Fruit fly (Drosophila melanogaster) whole organism, embryonic: ENCODE measurements around the gene ftz-f1.

Experiments
- BEAF-32 ChIP-seq: fragments of 200-800 bp; sonication (Bioruptor generic); optimal IDR thresholded peaks from 3 replicates; lab custom pipeline; 2017; ENCODE audit warnings: missing biosample characterization, missing genetic modification characterization, mild to moderate bottlenecking, moderate library complexity, missing genetic modification reagents
- CG10267 ChIP-seq: fragments of 200-800 bp; sonication (Bioruptor generic); optimal IDR thresholded peaks from 2 replicates; lab custom pipeline; 2018; ENCODE audit warnings: missing biosample characterization, mild to moderate bottlenecking, missing genetic modification characterization, moderate library complexity
- CG10979 ChIP-seq: fragments of 200-800 bp; sonication (Bioruptor generic); optimal IDR thresholded peaks from 2 replicates; lab custom pipeline; 2018; ENCODE audit warnings: missing biosample characterization, mild to moderate bottlenecking, missing genetic modification characterization, moderate library complexity
- CG11093 ChIP-seq: fragments of 200-800 bp; sonication (Bioruptor generic); IDR thresholded peaks from 3 replicates; pipeline ENCODE4 v1.3.6; 2022; ENCODE audit warnings: missing biosample characterization, missing genetic modification characterization
- CG12391 ChIP-seq: fragments of 200-800 bp; sonication (Bioruptor generic); optimal IDR thresholded peaks from 3 replicates; lab custom pipeline; 2018; ENCODE audit warnings: missing biosample characterization, mild to moderate bottlenecking, missing genetic modification characterization, moderate library complexity
- CG12769 ChIP-seq: fragments of 200-800 bp; sonication (Bioruptor generic); optimal IDR thresholded peaks from 2 replicates; lab custom pipeline; 2019; ENCODE audit warnings: missing biosample characterization, mild to moderate bottlenecking, missing genetic modification characterization, moderate library complexity
- CG12942 ChIP-seq: fragments of 200-800 bp; sonication (Bioruptor generic); optimal IDR thresholded peaks from 3 replicates; lab custom pipeline; 2016; ENCODE audit warnings: missing biosample characterization, missing genetic modification characterization
- CG13296 ChIP-seq: fragments of 200-800 bp; sonication (Bioruptor generic); optimal IDR thresholded peaks from 3 replicates; lab custom pipeline; 2018; ENCODE audit warnings: missing biosample characterization, mild to moderate bottlenecking, missing genetic modification characterization
- CG13894 ChIP-seq: fragments of 200-800 bp; sonication (Bioruptor generic); optimal IDR thresholded peaks from 3 replicates; lab custom pipeline; 2018; ENCODE audit warnings: missing biosample characterization, mild to moderate bottlenecking, missing genetic modification characterization, moderate library complexity
- CG1603 ChIP-seq: fragments of 200-800 bp; sonication (Bioruptor generic); optimal IDR thresholded peaks from 2 replicates; lab custom pipeline; 2019; ENCODE audit warnings: missing biosample characterization, mild to moderate bottlenecking, missing genetic modification characterization, moderate library complexity
- CG2875 ChIP-seq: fragments of 200-800 bp; sonication (Bioruptor generic); optimal IDR thresholded peaks from 2 replicates; lab custom pipeline; 2017; ENCODE audit warnings: missing biosample characterization, mild to moderate bottlenecking, missing genetic modification characterization, missing genetic modification reagents
- CG30403 ChIP-seq: fragments of 200-800 bp; sonication (Bioruptor generic); optimal IDR thresholded peaks from 3 replicates; lab custom pipeline; 2016; ENCODE audit warnings: missing biosample characterization, missing genetic modification characterization
- CG31388 ChIP-seq: fragments of 200-800 bp; sonication (Bioruptor generic); optimal IDR thresholded peaks from 2 replicates; lab custom pipeline; 2016; ENCODE audit warnings: missing biosample characterization, missing genetic modification characterization
- CG32532 ChIP-seq: fragments of 200-800 bp; sonication (Bioruptor generic); IDR thresholded peaks from 2 replicates; pipeline ENCODE4 v1.3.6; 2022; ENCODE audit warnings: missing biosample characterization, missing genetic modification characterization
- CG34376 ChIP-seq: fragments of 200-800 bp; sonication (Bioruptor generic); optimal IDR thresholded peaks from 2 replicates; lab custom pipeline; 2018; ENCODE audit warnings: missing biosample characterization, mild to moderate bottlenecking, missing genetic modification characterization
- CG4424 ChIP-seq: fragments of 200-800 bp; sonication (Bioruptor generic); optimal IDR thresholded peaks from 3 replicates; lab custom pipeline; 2016; ENCODE audit warnings: missing biosample characterization, missing genetic modification characterization
- CG4820 ChIP-seq: fragments of 200-800 bp; sonication (Bioruptor generic); optimal IDR thresholded peaks from 3 replicates; lab custom pipeline; 2016; ENCODE audit warnings: missing biosample characterization, missing genetic modification characterization
- CG5180 ChIP-seq: fragments of 200-800 bp; sonication (Bioruptor generic); optimal IDR thresholded peaks from 3 replicates; lab custom pipeline; 2017; ENCODE audit warnings: missing biosample characterization, missing genetic modification characterization, mild to moderate bottlenecking, moderate library complexity, missing genetic modification reagents
- CG6175 ChIP-seq: fragments of 200-800 bp; sonication (Bioruptor generic); IDR thresholded peaks from 3 replicates; pipeline ENCODE4 v1.3.6; 2022; ENCODE audit warnings: missing biosample characterization, missing genetic modification characterization
- CG7786 ChIP-seq: fragments of 200-800 bp; sonication (Bioruptor generic); optimal IDR thresholded peaks from 2 replicates; lab custom pipeline; 2016; ENCODE audit warnings: missing biosample characterization, missing genetic modification characterization
- CG8924 ChIP-seq: fragments of 200-800 bp; optimal IDR thresholded peaks from 3 replicates; lab custom pipeline; 2019; ENCODE audit warnings: missing biosample characterization, mild to moderate bottlenecking, missing genetic modification characterization, moderate library complexity
- CG9609 ChIP-seq: fragments of 200-800 bp; sonication (Bioruptor generic); optimal IDR thresholded peaks from 3 replicates; lab custom pipeline; 2016; ENCODE audit warnings: missing biosample characterization, missing genetic modification characterization
- Chrac-16 ChIP-seq: fragments of 200-800 bp; sonication (Bioruptor generic); optimal IDR thresholded peaks from 3 replicates; lab custom pipeline; 2016; ENCODE audit warnings: missing biosample characterization, missing genetic modification characterization
- Deaf1 ChIP-seq: fragments of 200-800 bp; optimal IDR thresholded peaks from 3 replicates; lab custom pipeline; 2019; ENCODE audit warnings: missing biosample characterization, mild to moderate bottlenecking, missing genetic modification characterization, moderate library complexity
- Dip3 ChIP-seq: fragments of 200-800 bp; sonication (Bioruptor generic); optimal IDR thresholded peaks from 3 replicates; lab custom pipeline; 2016; ENCODE audit warnings: missing biosample characterization, missing genetic modification characterization
- HmgD ChIP-seq: fragments of 200-800 bp; sonication (Bioruptor generic); optimal IDR thresholded peaks from 3 replicates; lab custom pipeline; 2016; ENCODE audit warnings: missing biosample characterization, missing genetic modification characterization
- Med ChIP-seq: fragments of 200-800 bp; sonication (Bioruptor generic); peaks from one replicate; lab custom pipeline; 2016; ENCODE audit warnings: missing biosample characterization, missing genetic modification characterization, mild to moderate bottlenecking, inconsistent platforms, moderate library complexity
- Pdp1 ChIP-seq, 2 experiments: fragments of 200-800 bp; sonication (Bioruptor generic); optimal IDR thresholded peaks; 3 replicates each; lab custom pipeline; 2016; ENCODE audit warnings: missing biosample characterization in 2 of 2, missing genetic modification characterization in 2 of 2, mild to moderate bottlenecking in 1 of 2, moderate library complexity in 1 of 2
- Sry-δ ChIP-seq: fragments of 200-800 bp; sonication (Bioruptor generic); optimal IDR thresholded peaks from 2 replicates; lab custom pipeline; 2016; ENCODE audit warnings: missing biosample characterization, missing genetic modification characterization
- Ssrp ChIP-seq: fragments of 200-800 bp; sonication (Bioruptor generic); optimal IDR thresholded peaks from 2 replicates; lab custom pipeline; 2018; ENCODE audit warnings: missing biosample characterization, mild to moderate bottlenecking, missing genetic modification characterization, moderate library complexity
- az2 ChIP-seq: fragments of 200-800 bp; sonication (Bioruptor generic); optimal IDR thresholded peaks from 3 replicates; lab custom pipeline; 2016; ENCODE audit warnings: missing biosample characterization, missing genetic modification characterization
- bsh ChIP-seq, 2 experiments: fragments of 200-800 bp; sonication (Bioruptor generic); optimal IDR thresholded peaks; 2 replicates each; lab custom pipeline; 2017 to 2018; ENCODE audit warnings: mild to moderate bottlenecking in 2 of 2, missing biosample characterization in 2 of 2, missing genetic modification characterization in 2 of 2, moderate library complexity in 1 of 2
- cg ChIP-seq: fragments of 200-800 bp; sonication (Bioruptor generic); optimal IDR thresholded peaks from 3 replicates; lab custom pipeline; 2019; ENCODE audit warnings: missing biosample characterization, mild to moderate bottlenecking, missing genetic modification characterization, moderate library complexity
- chm ChIP-seq: fragments of 200-800 bp; sonication (Bioruptor generic); IDR thresholded peaks from 2 replicates; pipeline ENCODE4 v1.3.6; 2022; ENCODE audit warnings: missing biosample characterization, missing genetic modification characterization
- cwo ChIP-seq: fragments of 200-800 bp; sonication (Bioruptor generic); optimal IDR thresholded peaks from 3 replicates; lab custom pipeline; 2017; ENCODE audit warnings: missing biosample characterization, missing genetic modification characterization, mild to moderate bottlenecking, moderate library complexity, missing genetic modification reagents
- danr ChIP-seq: fragments of 200-800 bp; sonication (Bioruptor generic); IDR thresholded peaks from 2 replicates; pipeline ENCODE4 v1.3.6; 2022; ENCODE audit warnings: missing biosample characterization, missing genetic modification characterization
- grn ChIP-seq: fragments of 200-800 bp; sonication (Bioruptor generic); optimal IDR thresholded peaks from 3 replicates; lab custom pipeline; 2017; ENCODE audit warnings: missing biosample characterization, missing genetic modification characterization
- her ChIP-seq: fragments of 200-800 bp; sonication (Bioruptor generic); optimal IDR thresholded peaks from 2 replicates; lab custom pipeline; 2016; ENCODE audit warnings: missing biosample characterization, missing genetic modification characterization
- inv ChIP-seq: fragments of 200-800 bp; sonication (Bioruptor generic); IDR thresholded peaks from 2 replicates; pipeline ENCODE4 v1.3.6; 2022; ENCODE audit warnings: missing biosample characterization, missing genetic modification characterization; ENCODE audit not compliant: partially characterized antibody
- lola ChIP-seq, 3 experiments: fragments of >200 bp in 2 of 3; fragments of 200-800 bp in 1 of 3; sonication (Bioruptor generic) in 1 of 3; optimal IDR thresholded peaks; 2 replicates each; lab custom pipeline; 2017 to 2019; ENCODE audit warnings: missing biosample characterization in 3 of 3, missing genetic modification characterization in 3 of 3, mild to moderate bottlenecking in 1 of 3, moderate library complexity in 1 of 3
- mam ChIP-seq: fragments of 200-800 bp; sonication (Bioruptor generic); optimal IDR thresholded peaks from 3 replicates; lab custom pipeline; 2016; ENCODE audit warnings: missing biosample characterization, missing genetic modification characterization
- oc ChIP-seq: fragments of 200-800 bp; sonication (Bioruptor generic); optimal IDR thresholded peaks from 2 replicates; lab custom pipeline; 2018; ENCODE audit warnings: missing biosample characterization, mild to moderate bottlenecking, missing genetic modification characterization, moderate library complexity
- otp ChIP-seq: fragments of 200-800 bp; sonication (Bioruptor generic); IDR thresholded peaks from 3 replicates; pipeline ENCODE4, ENCODE4 v1.3.6; 2022; ENCODE audit warnings: missing biosample characterization, missing genetic modification characterization
- pfk ChIP-seq: fragments of 200-800 bp; sonication (Bioruptor generic); optimal IDR thresholded peaks from 2 replicates; lab custom pipeline; 2018; ENCODE audit warnings: missing biosample characterization, mild to moderate bottlenecking, missing genetic modification characterization, moderate library complexity
- pros ChIP-seq: fragments of 200-800 bp; sonication (Bioruptor generic); optimal IDR thresholded peaks from 3 replicates; lab custom pipeline; 2019; ENCODE audit warnings: missing biosample characterization, mild to moderate bottlenecking, missing genetic modification characterization, moderate library complexity
- pum ChIP-seq: fragments of 200-800 bp; sonication (Bioruptor generic); optimal IDR thresholded peaks from 2 replicates; lab custom pipeline; 2016; ENCODE audit warnings: missing biosample characterization, missing genetic modification characterization
- rib ChIP-seq: fragments of 200-800 bp; sonication (Bioruptor generic); IDR thresholded peaks from 2 replicates; pipeline ENCODE4 v1.3.6; 2022; ENCODE audit warnings: missing biosample characterization, missing genetic modification characterization
- seq ChIP-seq: fragments of 200-800 bp; sonication (Bioruptor generic); IDR thresholded peaks from 2 replicates; pipeline ENCODE4 v1.3.6; 2022; ENCODE audit warnings: missing biosample characterization, missing genetic modification characterization
- sr ChIP-seq: fragments of 200-800 bp; sonication (Bioruptor generic); IDR thresholded peaks from 3 replicates; pipeline ENCODE4 v1.3.6; 2022; ENCODE audit warnings: missing biosample characterization, missing genetic modification characterization
- yki ChIP-seq: fragments of >200 bp; optimal IDR thresholded peaks from 3 replicates; lab custom pipeline; 2018

ftz-f1 gene

DNA sequence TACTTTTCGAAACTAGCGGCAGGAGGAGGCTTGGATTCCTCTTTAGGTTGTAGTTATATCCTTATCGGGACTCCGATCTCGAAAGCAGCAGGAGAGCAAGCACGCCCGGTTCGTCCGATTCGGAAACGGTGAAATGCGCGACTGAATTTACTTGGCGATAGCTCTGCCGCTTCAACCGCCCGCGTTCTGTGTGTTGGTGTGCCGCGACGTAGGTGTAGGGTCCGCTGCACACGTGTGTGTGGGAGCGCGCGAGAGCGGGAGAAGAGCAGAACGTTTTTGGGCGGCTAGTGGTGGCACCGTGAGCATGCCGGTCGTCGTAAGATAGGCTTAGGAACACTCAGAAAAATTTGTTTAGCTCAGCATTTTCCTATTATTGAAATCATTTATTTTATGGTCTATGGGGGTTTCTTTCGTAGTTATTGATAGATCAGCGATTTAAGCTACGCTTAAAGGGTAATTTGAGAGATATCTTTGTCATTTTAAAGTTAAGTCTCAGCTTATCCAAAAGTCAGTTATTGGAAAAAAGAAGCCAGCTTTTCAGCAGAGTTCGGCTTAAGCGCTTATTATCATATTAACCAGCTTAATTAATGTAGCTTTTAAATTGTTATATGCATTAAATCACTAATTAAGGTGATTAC is 39.4 kb upstream of the ftz-f1 start (continued):
- TF ChIP-seq CG34376 (GFP tag; lab: Kevin White, UChicago) (peak; percentile 34), CG10267 (tag; lab: Kevin White, UChicago) (peak; percentile 14), pum (GFP tag; lab: Kevin White, UChicago) (peak; percentile 17), CG13894 (tag; lab: Kevin White, UChicago) (peak; percentile 19), CG9609 (GFP tag; lab: Kevin White, UChicago) (no peak), inv (GFP tag; lab: Robert Waterston, UW) (no peak), bsh (GFP tag; optimal IDR thresholded peaks at IDR 0.05; lab: Kevin White, UChicago) (peak; percentile 12 to 39), CG13296 (GFP tag; lab: Kevin White, UChicago) (peak; percentile 10), oc (peak; percentile 66), Med (peak; percentile 88), Chrac-16 (GFP tag; lab: Kevin White, UChicago) (peak; percentile 17), seq (GFP tag; lab: Robert Waterston, UW) (no peak), CG8924 (tag; lab: Kevin White, UChicago) (peak; percentile 54), Deaf1 (tag; lab: Kevin White, UChicago) (peak; percentile 67), CG2875 (GFP tag; lab: Kevin White, UChicago) (no peak), Dip3 (no peak), Ssrp (tag; lab: Kevin White, UChicago) (peak; percentile 4), pfk (GFP tag; lab: Kevin White, UChicago) (peak; percentile 31), CG32532 (GFP tag; lab: Robert Waterston, UW) (no peak), rib (no peak), otp (GFP tag; lab: Robert Waterston, UW) (no peak), CG1603 (peak; percentile 21), sr (GFP tag; lab: Robert Waterston, UW) (no peak), mam (GFP tag; lab: Kevin White, UChicago) (peak; percentile 34), CG30403 (GFP tag; lab: Kevin White, UChicago) (peak; percentile 48), BEAF-32 (GFP tag; lab: Kevin White, UChicago) (peak; percentile 70), CG4820 (GFP tag; lab: Kevin White, UChicago) (peak; percentile 8), CG10979 (tag; lab: Kevin White, UChicago) (peak; percentile 33), yki (lab: Kevin White, UChicago) (peak; percentile 56), her (GFP tag; lab: Kevin White, UChicago) (peak; percentile 19), cg (GFP tag; lab: Kevin White, UChicago) (peak; percentile 97), Pdp1 (GFP tag; optimal IDR thresholded peaks at IDR 0.05; lab: Kevin White, UChicago) (peak; percentile 22 to 43), CG5180 (GFP tag; lab: Kevin White, UChicago) (no peak), CG4424 (peak; percentile 22), CG31388 (GFP tag; lab: Kevin White, UChicago) (no peak), chm (no peak), CG12391 (tag; lab: Kevin White, UChicago) (peak; percentile 28), CG12769 (tag; lab: Kevin White, UChicago) (peak; percentile 53), grn (GFP tag; lab: Kevin White, UChicago) (peak; percentile 97), lola (GFP tag; optimal IDR thresholded peaks at IDR 0.05; lab: Kevin White, UChicago) (peak in 1 of 3 experiments; percentile 7), Sry-δ (GFP tag; lab: Kevin White, UChicago) (peak; percentile 78), HmgD (GFP tag; lab: Kevin White, UChicago) (peak; percentile 40), danr (GFP tag; lab: Robert Waterston, UW) (no peak), CG6175 (no peak), cwo (peak; percentile 22), az2 (GFP tag; lab: Kevin White, UChicago) (no peak), CG11093 (no peak), CG7786 (GFP tag; lab: Kevin White, UChicago) (peak; percentile 5), CG12942 (no peak), pros (GFP tag; lab: Kevin White, UChicago) (peak; percentile 2)
